Worm (Caenorhabditis elegans): Measurements from ENCODE around the gene fbxa-219.

fbxa-219 gene

ce11 chrIII:2308026-2308425 is 16.8 kb downstream of the fbxa-219 start, which contains the start of the genes fbxa-1 and Y54F10BM.20:
fbxa-1 (minus strand) TSS chrIII:2308126.
Y54F10BM.20 (plus strand) TSS chrIII:2308256.
- TF ChIP-seq tag-97 (GFP tag; IDR thresholded peaks at IDR 0.05) (no peak), hmg-1.1 (GFP tag; IDR thresholded peaks at IDR 0.05) (no peak), mep-1 (tag; optimal IDR thresholded peaks at IDR 0.05) (no peak), aly-2 (tag; optimal IDR thresholded peaks at IDR 0.05) (no peak)

ce11 chrIII:2310996-2311395 is 19.8 kb downstream of the fbxa-219 start:
- no peak for TF ChIP-seq ces-1 (GFP tag; optimal IDR thresholded peaks at IDR 0.05)
- no peak for TF ChIP-seq daf-16 (GFP tag; optimal IDR thresholded peaks at IDR 0.05)
- TF ChIP-seq daf-16 (tag; optimal IDR thresholded peaks at IDR 0.05), result peak; percentile 69
- no peak for TF ChIP-seq F44E2.7 (GFP tag; IDR thresholded peaks at IDR 0.05)
- TF ChIP-seq snpc-4 (tag; optimal IDR thresholded peaks at IDR 0.05), result no peak
- TF ChIP-seq ceh-62 (tag; optimal IDR thresholded peaks at IDR 0.05), result no peak
- no peak for TF ChIP-seq nhr-111 (GFP tag; optimal IDR thresholded peaks at IDR 0.05)
- peak; percentile 28 for TF ChIP-seq dve-1 (tag; optimal IDR thresholded peaks at IDR 0.05; ENCODE audit: insufficient read depth)
- TF ChIP-seq nhr-102 (tag; optimal IDR thresholded peaks at IDR 0.05), result no peak
- no peak for TF ChIP-seq egl-43 (GFP tag; IDR thresholded peaks at IDR 0.05)
- no peak for TF ChIP-seq lir-3 (tag; optimal IDR thresholded peaks at IDR 0.05)
- no peak for TF ChIP-seq ama-1 (optimal IDR thresholded peaks at IDR 0.05)
- no peak for TF ChIP-seq dmd-6 (GFP tag; IDR thresholded peaks at IDR 0.05)
- TF ChIP-seq attf-4 (tag; optimal IDR thresholded peaks at IDR 0.05), result no peak
- TF ChIP-seq fkh-10 (GFP tag; optimal IDR thresholded peaks at IDR 0.05), result no peak
- no peak for TF ChIP-seq F10B5.3 (tag; optimal IDR thresholded peaks at IDR 0.05)
- no peak for TF ChIP-seq mxl-2 (GFP tag; conservative IDR thresholded peaks at IDR 0.05)
- TF ChIP-seq skn-1 (tag; optimal IDR thresholded peaks at IDR 0.05), result no peak
- TF ChIP-seq hif-1 (tag; optimal IDR thresholded peaks at IDR 0.05), result peak in 1 of 2 experiments; percentile 24
- TF ChIP-seq egl-27 (tag; optimal IDR thresholded peaks at IDR 0.05), result no peak
- no peak for TF ChIP-seq aly-2 (tag; optimal IDR thresholded peaks at IDR 0.05)

- TF ChIP-seq ceh-62 (tag; optimal IDR thresholded peaks at IDR 0.05), result no peak
- TF ChIP-seq nhr-28 (tag; optimal IDR thresholded peaks at IDR 0.05), result no peak
- TF ChIP-seq lin-38 (GFP tag; IDR thresholded peaks at IDR 0.05), result peak; percentile 47
- TF ChIP-seq pha-4 (GFP tag; IDR thresholded peaks at IDR 0.05), result no peak
- no peak for TF ChIP-seq pha-4 (tag; optimal IDR thresholded peaks at IDR 0.05)
- TF ChIP-seq nhr-111 (GFP tag; optimal IDR thresholded peaks at IDR 0.05), result no peak
- TF ChIP-seq dpl-1 (GFP tag; optimal IDR thresholded peaks at IDR 0.05), result peak; percentile 60
Measured at ce11 chrIII:2313985-2314494, 22.8 kb downstream of the fbxa-219 start, which contains the start of the genes fbxa-66 and iffb-1. fbxa-66 (minus strand) TSS chrIII:2314035. iffb-1 (plus strand) TSS chrIII:2314436.

ce11 chrIII:2314678-2315077 is 23.5 kb downstream of the fbxa-219 start:
- TF ChIP-seq unc-62 (GFP tag; optimal IDR thresholded peaks at IDR 0.05 in 1 of 2), result peak in 1 of 2 experiments; percentile 41
- no peak for TF ChIP-seq unc-62 (tag; optimal IDR thresholded peaks at IDR 0.05)
- TF ChIP-seq aha-1 (tag), result peak; percentile 83
- TF ChIP-seq set-16 (GFP tag; IDR thresholded peaks at IDR 0.05), result peak; percentile 86
- TF ChIP-seq arid-1 (GFP tag; conservative IDR thresholded peaks at IDR 0.05), result no peak

- TF ChIP-seq unc-62 (GFP tag; optimal IDR thresholded peaks at IDR 0.05 in 1 of 2) (peak in 1 of 2 experiments; percentile 9), unc-62 (tag; optimal IDR thresholded peaks at IDR 0.05) (no peak), unc-130 (GFP tag; optimal IDR thresholded peaks at IDR 0.05) (no peak), nhr-28 (tag; optimal IDR thresholded peaks at IDR 0.05) (no peak), mdl-1 (tag; optimal IDR thresholded peaks at IDR 0.05) (no peak), aha-1 (tag) (no peak), spr-3 (GFP tag; optimal IDR thresholded peaks at IDR 0.05) (no peak), T20F7.1 (GFP tag; optimal IDR thresholded peaks at IDR 0.05) (no peak), duxl-1 (tag; optimal IDR thresholded peaks at IDR 0.05; ENCODE audit: poor library complexity) (no peak), nhr-77 (tag; optimal IDR thresholded peaks at IDR 0.05) (no peak), lsy-2 (tag; optimal IDR thresholded peaks at IDR 0.05) (no peak), daf-12 (tag; optimal IDR thresholded peaks at IDR 0.05) (no peak), set-16 (GFP tag; IDR thresholded peaks at IDR 0.05) (peak; percentile 84), F26F4.8 (GFP tag; conservative IDR thresholded peaks at IDR 0.05) (no peak), aly-2 (tag; optimal IDR thresholded peaks at IDR 0.05) (no peak), F49E8.2 (tag; optimal IDR thresholded peaks at IDR 0.05; ENCODE audit: borderline replicate concordance) (no peak)
Measured at ce11 chrIII:2316439-2316838, 25.2 kb downstream of the fbxa-219 start.

All from whole organism, L4 larva.